Worm (Caenorhabditis elegans): ENCODE data around the gene Y66H1A.8.

Y66H1A.8 gene

ce11 chrIV:460614-461079 is 5.9 kb upstream of the Y66H1A.8 start, which contains the start of gene M04G7.2:
Gene M04G7.2 (minus strand): TSS chrIV:461029.
- TF ChIP-seq ztf-23 (GFP tag; IDR thresholded peaks at IDR 0.05): no peak
- no peak for TF ChIP-seq T22C8.4 (GFP tag; IDR thresholded peaks at IDR 0.05)
- TF ChIP-seq ref-1 (GFP tag; conservative IDR thresholded peaks at IDR 0.05): no peak
- TF ChIP-seq tab-1 (GFP tag; IDR thresholded peaks at IDR 0.05): no peak
- no peak for TF ChIP-seq klf-2 (GFP tag; conservative IDR thresholded peaks at IDR 0.05)
- TF ChIP-seq med-1 (GFP tag; optimal IDR thresholded peaks at IDR 0.05; ENCODE audit: insufficient read depth): no peak
- TF ChIP-seq flt-1 (GFP tag; IDR thresholded peaks at IDR 0.05): no peak
- TF ChIP-seq ztf-29 (GFP tag; IDR thresholded peaks at IDR 0.05): no peak
- TF ChIP-seq cog-1 (tag; optimal IDR thresholded peaks at IDR 0.05): no peak

- no peak for TF ChIP-seq T22C8.4 (GFP tag; IDR thresholded peaks at IDR 0.05)
- no peak for TF ChIP-seq ztf-29 (GFP tag; IDR thresholded peaks at IDR 0.05)
- TF ChIP-seq klf-2 (GFP tag; conservative IDR thresholded peaks at IDR 0.05): no peak
- TF ChIP-seq cog-1 (tag; optimal IDR thresholded peaks at IDR 0.05): no peak
- no peak for TF ChIP-seq ztf-23 (GFP tag; IDR thresholded peaks at IDR 0.05)
- TF ChIP-seq med-1 (GFP tag; optimal IDR thresholded peaks at IDR 0.05; ENCODE audit: insufficient read depth): no peak
- TF ChIP-seq flt-1 (GFP tag; IDR thresholded peaks at IDR 0.05): no peak
- no peak for TF ChIP-seq ref-1 (GFP tag; conservative IDR thresholded peaks at IDR 0.05)
- no peak for TF ChIP-seq tab-1 (GFP tag; IDR thresholded peaks at IDR 0.05)
Measured at ce11 chrIV:455484-455883, 768 bp upstream of the Y66H1A.8 start, which contains the start of gene M04G7.1. Gene M04G7.1 (plus strand): TSS chrIV:455784.

ce11 chrIV:445377-445776 is 9.3 kb downstream of the Y66H1A.8 start, which contains the start of gene dpm-1:
Gene dpm-1 (plus strand): TSS chrIV:445677.
- TF ChIP-seq ztf-23 (GFP tag; IDR thresholded peaks at IDR 0.05) (no peak), flt-1 (GFP tag; IDR thresholded peaks at IDR 0.05) (no peak), ztf-29 (GFP tag; IDR thresholded peaks at IDR 0.05) (no peak), cog-1 (tag; optimal IDR thresholded peaks at IDR 0.05) (no peak), T22C8.4 (GFP tag; IDR thresholded peaks at IDR 0.05) (no peak), tab-1 (GFP tag; IDR thresholded peaks at IDR 0.05) (no peak)

- TF ChIP-seq T22C8.4 (GFP tag; IDR thresholded peaks at IDR 0.05) (no peak; the same call in 1 of the 2 replicates), ref-1 (GFP tag; conservative IDR thresholded peaks at IDR 0.05) (no peak), klf-2 (GFP tag; conservative IDR thresholded peaks at IDR 0.05) (no peak), med-1 (GFP tag; optimal IDR thresholded peaks at IDR 0.05; ENCODE audit: insufficient read depth) (no peak), ztf-29 (GFP tag; IDR thresholded peaks at IDR 0.05) (no peak), cog-1 (tag; optimal IDR thresholded peaks at IDR 0.05) (peak; percentile 70), tab-1 (GFP tag; IDR thresholded peaks at IDR 0.05) (no peak), ztf-23 (GFP tag; IDR thresholded peaks at IDR 0.05) (0 out of 2 replicates have a peak, but pooled peaks have one; percentile 36), flt-1 (GFP tag; IDR thresholded peaks at IDR 0.05) (no peak; the same call in 1 of the 2 replicates)
Measured at ce11 chrIV:443622-444021, 11.1 kb downstream of the Y66H1A.8 start, which contains the start of gene mrpl-55. Gene mrpl-55 (plus strand): TSS chrIV:443985.

- TF ChIP-seq flt-1 (GFP tag; IDR thresholded peaks at IDR 0.05): no peak
- TF ChIP-seq ztf-23 (GFP tag; IDR thresholded peaks at IDR 0.05): no peak
- TF ChIP-seq klf-2 (GFP tag; conservative IDR thresholded peaks at IDR 0.05): no peak
- no peak for TF ChIP-seq ztf-29 (GFP tag; IDR thresholded peaks at IDR 0.05)
- no peak for TF ChIP-seq cog-1 (tag; optimal IDR thresholded peaks at IDR 0.05)
- TF ChIP-seq med-1 (GFP tag; optimal IDR thresholded peaks at IDR 0.05; ENCODE audit: insufficient read depth): no peak
- no peak for TF ChIP-seq ref-1 (GFP tag; conservative IDR thresholded peaks at IDR 0.05)
- no peak for TF ChIP-seq T22C8.4 (GFP tag; IDR thresholded peaks at IDR 0.05)
- no peak for TF ChIP-seq tab-1 (GFP tag; IDR thresholded peaks at IDR 0.05)
Measured at ce11 chrIV:440509-440908, 14.2 kb downstream of the Y66H1A.8 start, which contains the start of gene hum-8. Gene hum-8 (minus strand): TSS chrIV:440554.

ce11 chrIV:438384-438783 is 16.3 kb downstream of the Y66H1A.8 start:
- no peak for TF ChIP-seq ztf-23 (GFP tag; IDR thresholded peaks at IDR 0.05)
- no peak for TF ChIP-seq flt-1 (GFP tag; IDR thresholded peaks at IDR 0.05)
- no peak for TF ChIP-seq T22C8.4 (GFP tag; IDR thresholded peaks at IDR 0.05)
- TF ChIP-seq tab-1 (GFP tag; IDR thresholded peaks at IDR 0.05): no peak
- TF ChIP-seq med-1 (GFP tag; optimal IDR thresholded peaks at IDR 0.05; ENCODE audit: insufficient read depth): no peak
- TF ChIP-seq cog-1 (tag; optimal IDR thresholded peaks at IDR 0.05): no peak
- no peak for TF ChIP-seq ref-1 (GFP tag; conservative IDR thresholded peaks at IDR 0.05)
- TF ChIP-seq klf-2 (GFP tag; conservative IDR thresholded peaks at IDR 0.05): no peak
- TF ChIP-seq ztf-29 (GFP tag; IDR thresholded peaks at IDR 0.05): no peak

- TF ChIP-seq cog-1 (tag; optimal IDR thresholded peaks at IDR 0.05) (no peak), ref-1 (GFP tag; conservative IDR thresholded peaks at IDR 0.05) (no peak), ztf-23 (GFP tag; IDR thresholded peaks at IDR 0.05) (no peak), med-1 (GFP tag; optimal IDR thresholded peaks at IDR 0.05; ENCODE audit: insufficient read depth) (no peak), klf-2 (GFP tag; conservative IDR thresholded peaks at IDR 0.05) (no peak), T22C8.4 (GFP tag; IDR thresholded peaks at IDR 0.05) (no peak), tab-1 (GFP tag; IDR thresholded peaks at IDR 0.05) (no peak), ztf-29 (GFP tag; IDR thresholded peaks at IDR 0.05) (no peak), flt-1 (GFP tag; IDR thresholded peaks at IDR 0.05) (no peak)
Measured at ce11 chrIV:428869-429268, 25.8 kb downstream of the Y66H1A.8 start, which contains the start of gene Y66H1A.5. Gene Y66H1A.5 (minus strand): TSS chrIV:429133.

- TF ChIP-seq ref-1 (GFP tag; conservative IDR thresholded peaks at IDR 0.05): no peak
- no peak for TF ChIP-seq med-1 (GFP tag; optimal IDR thresholded peaks at IDR 0.05; ENCODE audit: insufficient read depth)
- TF ChIP-seq cog-1 (tag; optimal IDR thresholded peaks at IDR 0.05): no peak
- no peak for TF ChIP-seq ztf-23 (GFP tag; IDR thresholded peaks at IDR 0.05)
- TF ChIP-seq klf-2 (GFP tag; conservative IDR thresholded peaks at IDR 0.05): no peak
- TF ChIP-seq flt-1 (GFP tag; IDR thresholded peaks at IDR 0.05): no peak
- TF ChIP-seq T22C8.4 (GFP tag; IDR thresholded peaks at IDR 0.05): no peak
- TF ChIP-seq tab-1 (GFP tag; IDR thresholded peaks at IDR 0.05): no peak
- TF ChIP-seq ztf-29 (GFP tag; IDR thresholded peaks at IDR 0.05): no peak
Measured at ce11 chrIV:427100-427908, 27.4 kb downstream of the Y66H1A.8 start.

- TF ChIP-seq T22C8.4 (GFP tag; IDR thresholded peaks at IDR 0.05) (no peak), ref-1 (GFP tag; conservative IDR thresholded peaks at IDR 0.05) (no peak), cog-1 (tag; optimal IDR thresholded peaks at IDR 0.05) (no peak), flt-1 (GFP tag; IDR thresholded peaks at IDR 0.05) (no peak), klf-2 (GFP tag; conservative IDR thresholded peaks at IDR 0.05) (no peak), ztf-23 (GFP tag; IDR thresholded peaks at IDR 0.05) (no peak), ztf-29 (GFP tag; IDR thresholded peaks at IDR 0.05) (no peak), med-1 (GFP tag; optimal IDR thresholded peaks at IDR 0.05; ENCODE audit: insufficient read depth) (no peak), tab-1 (GFP tag; IDR thresholded peaks at IDR 0.05) (no peak)
Measured at ce11 chrIV:426597-426996, 28.1 kb downstream of the Y66H1A.8 start.

Data from whole organism, midembryonic.